Fruit fly (Drosophila melanogaster): Measurements from ENCODE around the gene SmE.

SmE gene

DNA sequence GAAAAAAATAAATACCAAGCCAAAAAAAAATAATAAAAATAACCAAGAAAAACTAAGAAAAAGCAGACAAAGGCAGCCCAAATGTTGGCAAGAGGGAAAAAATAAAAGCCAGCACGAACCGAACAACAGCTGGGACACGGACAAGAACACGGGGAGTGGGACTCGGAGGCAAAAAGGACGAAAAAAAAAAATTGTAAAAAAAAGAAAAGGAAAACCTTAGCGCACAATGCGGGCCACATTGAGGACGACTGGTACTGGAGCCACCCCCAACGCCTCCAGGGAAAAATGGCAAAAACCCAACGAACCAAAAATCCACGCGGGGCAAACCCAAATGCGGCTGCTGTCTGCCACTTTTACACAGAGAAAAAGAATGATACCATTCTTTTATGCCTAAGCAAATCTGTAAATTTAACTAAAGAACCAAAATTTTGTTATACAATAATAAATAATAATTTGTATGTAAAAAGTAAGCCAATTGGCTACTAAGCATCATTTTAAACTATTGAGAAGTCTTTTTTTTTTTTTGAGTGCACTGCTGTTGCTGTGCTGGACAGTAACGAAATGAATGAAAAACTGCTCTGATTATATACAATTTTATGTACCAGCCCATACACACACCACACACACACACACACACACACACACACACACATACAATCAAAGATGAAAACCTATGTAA is 47.0 kb upstream of the SmE start (continued):
- TF ChIP-seq lz (GFP tag; optimal IDR thresholded peaks at IDR 0.05) (peak; percentile 19), Eip78C (GFP tag) (peak; percentile 90), CG15336 (GFP tag; IDR thresholded peaks at IDR 0.05) (peak; percentile 47), CG8119 (GFP tag; IDR thresholded peaks at IDR 0.05) (no peak), CG8632 (GFP tag; optimal IDR thresholded peaks at IDR 0.05) (peak; percentile 16), Ets21C (GFP tag; optimal IDR thresholded peaks at IDR 0.05) (peak; percentile 11), CG10669 (GFP tag; optimal IDR thresholded peaks at IDR 0.05) (peak; percentile 36), CG11294 (GFP tag; IDR thresholded peaks at IDR 0.05) (0 out of 2 replicates have a peak, but pooled peaks have one; percentile 11), Ets96B (tag; optimal IDR thresholded peaks at IDR 0.05) (peak; percentile 34), Hr39 (GFP tag; optimal IDR thresholded peaks at IDR 0.05) (peak; percentile 11), esn (GFP tag; optimal IDR thresholded peaks at IDR 0.05) (peak; percentile 31), dsx (GFP tag; optimal IDR thresholded peaks at IDR 0.05; ENCODE audit: poor library complexity, severe bottlenecking) (no peak), CG6163 (GFP tag; IDR thresholded peaks at IDR 0.05) (no peak), spab (GFP tag; optimal IDR thresholded peaks at IDR 0.05) (peak; percentile 5), CG8319 (GFP tag; optimal IDR thresholded peaks at IDR 0.05) (no peak), CG11902 (GFP tag; optimal IDR thresholded peaks at IDR 0.05) (no peak)

- no peak for TF ChIP-seq CG15336 (GFP tag; IDR thresholded peaks at IDR 0.05)
- no peak for TF ChIP-seq acj6 (GFP tag; optimal IDR thresholded peaks at IDR 0.05)
- TF ChIP-seq Gug (GFP tag; IDR thresholded peaks at IDR 0.05) = no peak
- TF ChIP-seq CG3032 (tag; optimal IDR thresholded peaks at IDR 0.05) = no peak
- TF ChIP-seq CG8319 (GFP tag; optimal IDR thresholded peaks at IDR 0.05) = no peak
- no peak for TF ChIP-seq Eip93F (GFP tag; optimal IDR thresholded peaks at IDR 0.05)
- no peak for TF ChIP-seq Eip78C (GFP tag)
- TF ChIP-seq CG6163 (GFP tag; IDR thresholded peaks at IDR 0.05) = no peak
- TF ChIP-seq fd59A (GFP tag; optimal IDR thresholded peaks at IDR 0.05) = no peak
- no peak for TF ChIP-seq CG6808 (GFP tag; optimal IDR thresholded peaks at IDR 0.05)
- no peak for TF ChIP-seq Blimp-1 (GFP tag; optimal IDR thresholded peaks at IDR 0.05)
These were observed 46.0 kb upstream of the SmE start for dm6 chr2L:7931218-7931617.

DNA sequence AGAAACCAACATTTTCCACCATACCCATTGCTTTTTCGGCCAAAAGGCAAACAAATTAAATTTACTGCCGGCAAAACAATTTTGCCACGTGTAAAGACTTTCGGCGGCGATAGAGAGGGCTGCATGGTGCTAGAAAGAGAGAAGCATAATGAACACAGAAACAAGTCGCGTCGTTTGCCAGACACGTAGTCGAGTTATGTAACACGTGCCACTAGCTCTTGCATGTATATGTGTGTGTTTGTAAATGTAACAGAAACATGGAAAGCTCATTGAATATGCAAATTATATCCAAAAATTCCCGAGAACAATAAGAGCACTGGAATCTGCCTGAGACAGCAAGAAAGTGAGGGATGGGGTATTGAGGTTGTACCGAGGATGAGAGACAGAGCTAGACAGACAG is 45.5 kb upstream of the SmE start:
- TF ChIP-seq CG4318 (GFP tag; optimal IDR thresholded peaks at IDR 0.05) = no peak
- no peak for TF ChIP-seq esn (GFP tag; optimal IDR thresholded peaks at IDR 0.05)
- TF ChIP-seq CG15336 (GFP tag; IDR thresholded peaks at IDR 0.05) = no peak

dm6 chr2L:7926288-7927061 is 41.2 kb upstream of the SmE start:
- TF ChIP-seq CG8632 (GFP tag; optimal IDR thresholded peaks at IDR 0.05) (no peak), spab (GFP tag; optimal IDR thresholded peaks at IDR 0.05) (peak; percentile 45), CG10631 (GFP tag; optimal IDR thresholded peaks at IDR 0.05) (no peak), CG32006 (GFP tag; optimal IDR thresholded peaks at IDR 0.05) (peak; percentile 64), net (GFP tag; optimal IDR thresholded peaks at IDR 0.05) (peak; percentile 47), CG6163 (GFP tag; IDR thresholded peaks at IDR 0.05) (peak; percentile 54; the same call in 2 of the 3 replicates), CG16779 (tag; optimal IDR thresholded peaks at IDR 0.05) (peak; percentile 53), CG11294 (GFP tag; IDR thresholded peaks at IDR 0.05) (peak; percentile 12; the same call in 1 of the 2 replicates), CG31627 (GFP tag; optimal IDR thresholded peaks at IDR 0.05) (peak; percentile 3), Met (GFP tag; optimal IDR thresholded peaks at IDR 0.05) (peak; percentile 55), Sox15 (GFP tag; optimal IDR thresholded peaks at IDR 0.05) (no peak), Blimp-1 (GFP tag; optimal IDR thresholded peaks at IDR 0.05) (no peak), Sox14 (GFP tag; optimal IDR thresholded peaks at IDR 0.05) (peak; percentile 59), CG6792 (GFP tag; optimal IDR thresholded peaks at IDR 0.05) (no peak), pdm3 (GFP tag; optimal IDR thresholded peaks at IDR 0.05) (peak; percentile 42), CG7368 (GFP tag; optimal IDR thresholded peaks at IDR 0.05) (no peak), CG6808 (GFP tag; optimal IDR thresholded peaks at IDR 0.05) (peak; percentile 4), CG15336 (GFP tag; IDR thresholded peaks at IDR 0.05) (peak; percentile 73), CG11762 (GFP tag; optimal IDR thresholded peaks at IDR 0.05; ENCODE audit: insufficient read depth) (peak; percentile 9), Sox102F (GFP tag; optimal IDR thresholded peaks at IDR 0.05) (peak; percentile 66), CG9139 (GFP tag; optimal IDR thresholded peaks at IDR 0.05) (peak; percentile 26), Hr39 (GFP tag; optimal IDR thresholded peaks at IDR 0.05) (peak; percentile 4), fd59A (GFP tag; optimal IDR thresholded peaks at IDR 0.05) (no peak), Smox (GFP tag; optimal IDR thresholded peaks at IDR 0.05) (peak; percentile 43), CG8119 (GFP tag; IDR thresholded peaks at IDR 0.05) (peak; percentile 50; the same call in 2 of the 3 replicates), esn (GFP tag; optimal IDR thresholded peaks at IDR 0.05) (peak; percentile 39), lz (GFP tag; optimal IDR thresholded peaks at IDR 0.05) (peak; percentile 19), Hr4 (GFP tag; optimal IDR thresholded peaks at IDR 0.05) (peak; percentile 35), CG8319 (GFP tag; optimal IDR thresholded peaks at IDR 0.05) (peak; percentile 14)
